Worm (Caenorhabditis elegans) whole organism, early embryonic: Measurements from ENCODE around the gene T04F8.8.

Experiments used
- B0310.2 ChIP-seq: sonication (generic microtip); optimal IDR thresholded peaks from 2 replicates; lab custom pipeline; 2016; ENCODE audit warnings: mild to moderate bottlenecking, missing genetic modification characterization, missing compliant biosample characterization
- F13C5.2 ChIP-seq: sonication (generic microtip); optimal IDR thresholded peaks from 2 replicates; lab custom pipeline; 2017; ENCODE audit warnings: mild to moderate bottlenecking, missing genetic modification characterization, inconsistent platforms, missing compliant biosample characterization
- aly-1 ChIP-seq: sonication (generic microtip); optimal IDR thresholded peaks from 2 replicates; lab custom pipeline; 2016; ENCODE audit warnings: missing genetic modification characterization, missing compliant biosample characterization
- ama-1 ChIP-seq: fragments of 150-350 bp; optimal IDR thresholded peaks from 2 replicates; lab custom pipeline; 2014
- ceh-13 ChIP-seq: fragments of 200-800 bp; sonication (Bioruptor generic); optimal IDR thresholded peaks from 2 replicates; lab custom pipeline; 2018; ENCODE audit warnings: mild to moderate bottlenecking, missing genetic modification characterization, missing compliant biosample characterization
- ceh-36 ChIP-seq: sonication (generic microtip); optimal IDR thresholded peaks from 2 replicates; lab custom pipeline; 2016; ENCODE audit warnings: missing genetic modification characterization, inconsistent platforms, missing compliant biosample characterization
- ets-7 ChIP-seq: sonication (generic microtip); optimal IDR thresholded peaks from 2 replicates; lab custom pipeline; 2016; ENCODE audit warnings: missing genotype, missing genetic modification characterization, missing compliant biosample characterization
- flt-1 ChIP-seq: fragments of 200-800 bp; sonication (Bioruptor generic); IDR thresholded peaks from 2 replicates; pipeline ENCODE4 v1.3.6; 2022; ENCODE audit warnings: missing genetic modification characterization, missing compliant biosample characterization
- hmbx-1 ChIP-seq: sonication (generic microtip); optimal IDR thresholded peaks from 2 replicates; lab custom pipeline; 2016; ENCODE audit warnings: mild to moderate bottlenecking, missing genetic modification characterization, missing compliant biosample characterization
- hmg-4 ChIP-seq: fragments of 200-800 bp; sonication (Bioruptor generic); optimal IDR thresholded peaks from 2 replicates; lab custom pipeline; 2018; ENCODE audit warnings: mild to moderate bottlenecking, missing genetic modification characterization, missing compliant biosample characterization
- hnd-1 ChIP-seq: sonication (generic microtip); optimal IDR thresholded peaks from 2 replicates; lab custom pipeline; 2016; ENCODE audit warnings: missing genetic modification characterization, missing compliant biosample characterization
- pes-1 ChIP-seq: fragments of 200-800 bp; sonication (Bioruptor generic); IDR thresholded peaks from 2 replicates; pipeline ENCODE4 v1.3.6; 2022; ENCODE audit warnings: missing genetic modification reagents, missing genetic modification characterization, missing compliant biosample characterization
- scrt-1 ChIP-seq: fragments of 200-800 bp; sonication (Bioruptor generic); IDR thresholded peaks from 2 replicates; pipeline ENCODE4 v1.3.6; 2022; ENCODE audit warnings: missing genetic modification characterization, missing compliant biosample characterization
- sea-1 ChIP-seq: fragments of 200-800 bp; sonication (Bioruptor generic); conservative IDR thresholded peaks from 2 replicates; pipeline ENCODE4 v1.3.6; 2022; ENCODE audit warnings: missing genetic modification characterization, missing compliant biosample characterization
- tbx-11 ChIP-seq: fragments of 200-800 bp; sonication (Bioruptor generic); IDR thresholded peaks from 2 replicates; pipeline ENCODE4 v1.3.6; 2022; ENCODE audit warnings: missing genetic modification characterization, missing compliant biosample characterization
- tbx-37 ChIP-seq: fragments of 200-800 bp; sonication (Bioruptor generic); conservative IDR thresholded peaks from 2 replicates; pipeline ENCODE4 v1.3.6; 2022; ENCODE audit warnings: missing genetic modification reagents, missing genetic modification characterization, missing compliant biosample characterization
- tra-4 ChIP-seq: sonication (generic microtip); optimal IDR thresholded peaks from 2 replicates; lab custom pipeline; 2017; ENCODE audit warnings: missing genetic modification characterization, missing compliant biosample characterization

The T04F8.8 gene

DNA sequence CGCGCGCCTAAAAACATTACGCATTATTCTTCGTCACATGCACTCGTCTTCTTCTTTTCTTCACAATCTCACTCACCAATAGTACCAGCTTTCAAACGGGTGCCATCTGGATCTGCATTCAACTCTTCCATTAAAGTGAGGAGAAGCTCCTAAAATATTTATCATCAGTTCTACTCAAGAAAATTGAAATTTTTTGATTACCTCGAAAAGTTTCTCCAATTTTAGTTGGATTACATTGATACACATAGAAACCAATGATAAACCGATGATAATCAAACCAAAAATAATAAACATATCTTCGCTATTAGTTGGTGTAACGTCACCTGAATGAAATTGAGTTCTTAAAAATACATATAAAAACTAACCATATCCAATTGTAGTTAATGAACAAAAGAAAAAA is 22.6 kb upstream of the T04F8.8 start:
- TF ChIP-seq hmbx-1 (no peak), tra-4 (tag; lab: Kevin White, UChicago) (no peak), tbx-11 (no peak)

DNA sequence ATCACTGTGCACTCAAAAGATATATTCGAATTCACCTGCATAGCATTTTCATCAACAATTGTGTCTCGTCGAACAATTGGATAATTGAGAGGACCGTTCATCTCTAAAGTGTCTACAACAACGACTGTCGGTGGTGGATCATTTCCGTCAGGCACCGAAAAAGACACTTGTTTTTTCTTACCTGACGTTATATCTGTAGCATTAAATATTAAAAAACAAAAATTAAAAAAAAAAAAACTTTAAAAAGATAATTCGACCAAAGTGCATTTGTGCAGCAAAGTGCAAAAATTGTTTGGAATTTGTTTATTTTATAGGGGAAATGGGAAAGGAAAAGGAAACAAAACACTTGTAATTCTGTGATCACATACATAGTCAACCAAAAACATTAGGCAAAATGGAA is 20.3 kb upstream of the T04F8.8 start, which contains the start of gene twk-44:
TSS of gene twk-44 (minus strand) at position 101 of the 400 bp plus-strand sequence.
- TF ChIP-seq B0310.2 (no peak), aly-1 (tag; lab: Kevin White, UChicago) (no peak), hnd-1 (tag; lab: Kevin White, UChicago) (no peak), ets-7 (no peak), ama-1 (lab: Kevin White, UChicago) (no peak), ceh-36 (tag; lab: Kevin White, UChicago) (no peak), tra-4 (tag; lab: Kevin White, UChicago) (no peak), hmbx-1 (no peak), F13C5.2 (no peak), hmg-4 (no peak), flt-1 (GFP tag; lab: Robert Waterston, UW) (no peak), sea-1 (no peak), pes-1 (no peak), ceh-13 (GFP tag; lab: Kevin White, UChicago) (no peak), tbx-37 (GFP tag; lab: Robert Waterston, UW) (no peak)

DNA sequence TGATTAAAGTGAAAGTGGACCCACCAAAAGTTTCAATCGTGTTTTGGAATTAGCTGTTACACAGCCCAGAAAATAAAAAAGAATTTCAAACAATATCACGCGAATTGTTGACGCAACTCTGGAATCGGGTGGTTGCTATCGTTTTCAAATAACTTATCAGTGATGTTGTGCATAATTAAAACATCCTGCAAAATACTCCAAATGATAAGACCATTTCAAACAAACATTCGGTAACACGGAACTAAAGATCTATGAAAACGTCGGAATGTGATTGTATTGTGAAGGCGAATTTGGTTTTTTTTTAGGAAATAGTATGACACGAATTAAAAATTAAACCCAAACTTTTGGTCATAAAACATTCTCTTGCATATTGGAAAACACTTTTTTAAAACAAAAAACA is 18.7 kb upstream of the T04F8.8 start, which contains the start of gene spp-30:
TSS of gene spp-30 (minus strand) at position 101 of the 400 bp plus-strand sequence.
- TF ChIP-seq scrt-1 (no peak), ama-1 (lab: Kevin White, UChicago) (no peak), tra-4 (tag; lab: Kevin White, UChicago) (no peak), hnd-1 (tag; lab: Kevin White, UChicago) (no peak), ets-7 (no peak), tbx-37 (GFP tag; lab: Robert Waterston, UW) (no peak), aly-1 (tag; lab: Kevin White, UChicago) (no peak), hmbx-1 (no peak), sea-1 (no peak), ceh-36 (tag; lab: Kevin White, UChicago) (no peak), flt-1 (GFP tag; lab: Robert Waterston, UW) (no peak), B0310.2 (no peak), tbx-11 (no peak)

DNA sequence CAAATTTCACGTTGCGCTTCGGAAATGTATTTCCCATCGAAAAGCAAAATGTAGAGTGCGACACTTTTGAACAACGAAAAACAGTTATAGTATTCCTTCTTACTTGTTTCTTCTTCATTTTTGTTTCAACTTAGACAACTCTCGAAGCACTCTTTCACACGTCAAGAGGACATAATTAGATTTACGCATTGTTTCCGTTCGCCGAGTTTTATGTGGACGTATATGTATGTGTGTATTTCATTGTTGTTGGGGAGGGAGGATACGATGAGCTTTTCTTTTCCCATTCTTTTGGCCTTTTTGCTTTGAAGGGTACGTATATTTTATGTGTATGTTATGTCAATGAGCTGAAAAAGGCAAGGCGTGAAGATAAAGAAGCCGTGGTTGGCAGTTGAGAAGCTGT is 16.8 kb upstream of the T04F8.8 start:
- no peak for TF ChIP-seq F13C5.2
- TF ChIP-seq aly-1 (tag; lab: Kevin White, UChicago): no peak
- TF ChIP-seq tbx-37 (GFP tag; lab: Robert Waterston, UW): no peak
- no peak for TF ChIP-seq scrt-1
- TF ChIP-seq hmg-4: no peak
- TF ChIP-seq hnd-1 (tag; lab: Kevin White, UChicago): no peak
- no peak for TF ChIP-seq flt-1 (GFP tag; lab: Robert Waterston, UW)
- no peak for TF ChIP-seq sea-1
- TF ChIP-seq ets-7: no peak
- no peak for TF ChIP-seq hmbx-1
- TF ChIP-seq pes-1: no peak

DNA sequence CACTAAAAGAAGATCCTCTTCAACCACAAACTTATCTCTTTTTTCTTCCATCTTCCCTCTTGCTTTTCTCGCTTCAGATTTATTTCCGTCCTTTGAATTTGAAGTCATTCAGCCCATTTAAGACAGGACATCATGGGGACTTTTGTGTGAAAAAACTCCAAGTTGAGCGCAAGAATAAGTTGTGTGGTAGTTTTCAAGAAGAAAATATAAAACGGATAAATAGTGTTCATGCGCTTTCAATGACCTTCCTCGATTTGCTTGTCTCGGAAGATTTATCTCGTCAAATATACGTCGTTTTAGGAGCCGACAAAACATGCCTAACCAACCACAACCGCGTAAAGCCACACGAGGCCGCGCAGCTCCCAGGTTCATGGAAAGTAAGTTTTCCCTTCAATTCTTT is 15.2 kb upstream of the T04F8.8 start, which contains the start of gene sto-6:
TSS of gene sto-6 (plus strand) at position 301 of the 400 bp plus-strand sequence.
- no peak for TF ChIP-seq F13C5.2
- no peak for TF ChIP-seq aly-1 (tag; lab: Kevin White, UChicago)
- TF ChIP-seq scrt-1: no peak
- TF ChIP-seq hmg-4: no peak
- no peak for TF ChIP-seq ceh-36 (tag; lab: Kevin White, UChicago)
- no peak for TF ChIP-seq flt-1 (GFP tag; lab: Robert Waterston, UW)
- TF ChIP-seq B0310.2: no peak
- no peak for TF ChIP-seq ceh-13 (GFP tag; lab: Kevin White, UChicago)
- TF ChIP-seq ama-1 (lab: Kevin White, UChicago): no peak
- TF ChIP-seq tbx-37 (GFP tag; lab: Robert Waterston, UW): no peak
- no peak for TF ChIP-seq hmbx-1

DNA sequence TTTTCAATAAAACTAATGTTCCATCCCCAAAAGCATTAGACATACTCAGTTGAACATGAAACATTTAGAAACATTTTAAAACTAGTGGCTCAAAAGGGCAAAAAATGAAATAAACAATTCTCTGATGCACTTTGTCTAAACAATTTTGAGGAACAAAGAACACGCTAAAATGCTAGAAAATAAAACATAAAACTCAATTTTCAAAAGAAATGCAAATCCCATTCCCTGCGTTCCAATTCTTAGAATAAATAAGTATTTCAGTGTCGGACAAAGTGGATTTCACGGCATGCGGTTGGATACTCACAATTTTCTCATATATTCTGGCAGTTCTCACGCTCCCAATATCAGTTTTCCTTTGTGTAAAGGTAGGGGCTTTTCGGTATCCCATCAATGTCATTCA is 14.0 kb upstream of the T04F8.8 start:
- TF ChIP-seq tbx-37 (GFP tag; lab: Robert Waterston, UW): no peak
- no peak for TF ChIP-seq F13C5.2
- no peak for TF ChIP-seq flt-1 (GFP tag; lab: Robert Waterston, UW)
- TF ChIP-seq ama-1 (lab: Kevin White, UChicago): no peak
- TF ChIP-seq ceh-36 (tag; lab: Kevin White, UChicago): no peak
- TF ChIP-seq aly-1 (tag; lab: Kevin White, UChicago): no peak
- no peak for TF ChIP-seq hmbx-1
- no peak for TF ChIP-seq B0310.2
- TF ChIP-seq sea-1: no peak
- TF ChIP-seq tbx-11: no peak
- no peak for TF ChIP-seq hmg-4
- TF ChIP-seq pes-1: no peak
- TF ChIP-seq ceh-13 (GFP tag; lab: Kevin White, UChicago): no peak
- TF ChIP-seq hnd-1 (tag; lab: Kevin White, UChicago): no peak
- no peak for TF ChIP-seq tra-4 (tag; lab: Kevin White, UChicago)
- no peak for TF ChIP-seq ets-7
- TF ChIP-seq scrt-1: no peak

DNA sequence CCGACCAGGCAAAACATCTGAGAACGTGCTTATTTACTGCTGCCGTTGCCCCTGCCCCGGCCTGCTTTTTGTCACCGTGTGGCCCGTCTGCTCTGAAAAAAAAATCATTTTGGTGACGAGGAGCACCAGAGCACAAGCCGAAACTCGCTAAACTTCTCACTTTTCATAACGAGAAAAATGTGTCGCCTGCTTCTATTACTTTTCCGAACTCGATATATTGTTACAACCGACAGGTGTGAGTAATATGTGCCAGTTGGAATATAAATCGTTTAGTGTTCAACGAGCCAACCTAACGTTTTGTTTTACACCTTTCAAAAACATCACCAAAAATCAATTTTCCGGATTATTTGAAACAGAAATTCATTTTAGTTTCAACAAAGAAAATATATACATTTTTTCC is 9.5 kb upstream of the T04F8.8 start:
- TF ChIP-seq scrt-1 (no peak), sea-1 (no peak)

DNA sequence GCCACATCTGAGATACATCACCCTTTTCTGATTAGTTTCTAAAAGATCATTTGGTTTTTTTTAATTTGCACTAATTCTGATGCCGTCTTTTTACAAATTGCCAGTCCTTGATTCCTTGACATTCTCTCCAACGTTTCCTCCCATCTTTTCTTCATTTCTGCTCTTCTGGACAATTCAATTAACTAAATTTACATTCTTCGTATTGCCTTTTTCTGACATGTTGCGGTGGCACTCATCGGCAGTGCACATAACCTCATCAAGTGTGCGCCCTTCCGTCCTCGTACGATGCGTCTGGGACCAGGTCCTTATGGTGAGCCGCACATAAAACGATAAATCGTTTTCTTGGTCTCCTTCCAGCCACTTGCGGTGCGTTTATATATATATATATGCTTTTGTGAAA is 8.3 kb upstream of the T04F8.8 start:
- TF ChIP-seq ama-1 (lab: Kevin White, UChicago) (no peak), ceh-13 (GFP tag; lab: Kevin White, UChicago) (no peak)

DNA sequence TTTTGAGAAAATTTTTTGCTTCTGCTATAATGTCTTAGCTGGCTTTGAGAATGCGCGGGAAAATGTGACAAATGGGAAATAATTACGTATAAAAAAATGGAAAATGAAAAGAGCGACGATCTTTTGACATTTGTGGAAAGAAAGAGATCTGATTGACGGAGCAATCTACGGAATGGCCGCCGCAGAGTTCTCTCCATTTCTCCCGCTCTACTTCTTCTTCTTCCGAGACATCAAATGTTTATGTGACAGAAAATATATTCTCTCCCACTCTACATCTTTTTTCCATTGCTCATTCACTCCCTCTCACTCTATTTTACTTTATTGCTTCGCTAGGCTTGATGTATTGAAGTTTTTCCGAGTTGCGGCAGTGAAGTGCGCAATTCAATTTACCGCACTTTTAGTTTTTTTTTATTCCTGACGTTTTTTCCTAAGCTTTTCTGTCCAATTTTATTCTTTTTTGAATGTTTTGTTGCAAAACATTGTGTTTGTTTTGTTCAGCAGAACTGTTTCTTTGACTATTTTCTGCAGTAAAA is 6.7 kb upstream of the T04F8.8 start:
- TF ChIP-seq ets-7: no peak
- no peak for TF ChIP-seq pes-1
- TF ChIP-seq ceh-13 (GFP tag; lab: Kevin White, UChicago): no peak
- no peak for TF ChIP-seq scrt-1
- no peak for TF ChIP-seq flt-1 (GFP tag; lab: Robert Waterston, UW)
- TF ChIP-seq ceh-36 (tag; lab: Kevin White, UChicago): no peak
- TF ChIP-seq hmbx-1: no peak
- TF ChIP-seq hnd-1 (tag; lab: Kevin White, UChicago): no peak
- no peak for TF ChIP-seq B0310.2
